Fruit fly (Drosophila melanogaster) whole organism, embryonic: ENCODE results near the gene Mst89B.

Experiments used
- Aef1 ChIP-seq: fragments of 200-800 bp; sonication (Bioruptor generic); IDR thresholded peaks from 3 replicates; pipeline ENCODE4 v1.3.6; 2022; ENCODE audit warnings: missing biosample characterization, missing genetic modification characterization
- BEAF-32 ChIP-seq: fragments of 200-800 bp; sonication (Bioruptor generic); optimal IDR thresholded peaks from 3 replicates; lab custom pipeline; 2017; ENCODE audit warnings: missing biosample characterization, missing genetic modification characterization, mild to moderate bottlenecking, moderate library complexity, missing genetic modification reagents
- CG10543 ChIP-seq: fragments of 200-800 bp; sonication (Bioruptor generic); optimal IDR thresholded peaks from 3 replicates; lab custom pipeline; 2017; ENCODE audit warnings: missing biosample characterization, mild to moderate bottlenecking, missing genetic modification characterization, moderate library complexity
- CG11695 ChIP-seq: fragments of 200-800 bp; sonication (Bioruptor generic); IDR thresholded peaks from 3 replicates; pipeline ENCODE4 v1.3.6; 2022; ENCODE audit warnings: missing biosample characterization, missing genetic modification characterization
- CG12104 ChIP-seq: fragments of 200-800 bp; sonication (Bioruptor generic); optimal IDR thresholded peaks from 3 replicates; lab custom pipeline; 2016; ENCODE audit warnings: missing biosample characterization, missing genetic modification characterization
- CG12391 ChIP-seq: fragments of 200-800 bp; sonication (Bioruptor generic); optimal IDR thresholded peaks from 3 replicates; lab custom pipeline; 2018; ENCODE audit warnings: missing biosample characterization, mild to moderate bottlenecking, missing genetic modification characterization, moderate library complexity
- CG13624 ChIP-seq: fragments of 200-800 bp; sonication (Bioruptor generic); optimal IDR thresholded peaks from 2 replicates; lab custom pipeline; 2016; ENCODE audit warnings: missing biosample characterization, missing genetic modification characterization
- CG13894 ChIP-seq: fragments of 200-800 bp; sonication (Bioruptor generic); optimal IDR thresholded peaks from 3 replicates; lab custom pipeline; 2018; ENCODE audit warnings: missing biosample characterization, mild to moderate bottlenecking, missing genetic modification characterization, moderate library complexity
- CG14860 ChIP-seq: fragments of 200-800 bp; sonication (Bioruptor generic); IDR thresholded peaks from 3 replicates; pipeline ENCODE4 v1.3.6; 2022; ENCODE audit warnings: missing biosample characterization, missing genetic modification characterization; ENCODE audit not compliant: partially characterized antibody
- CG2120 ChIP-seq: fragments of 200-800 bp; sonication (Bioruptor generic); optimal IDR thresholded peaks from 3 replicates; lab custom pipeline; 2016; ENCODE audit warnings: missing biosample characterization, missing genetic modification characterization
- CG4424 ChIP-seq: fragments of 200-800 bp; sonication (Bioruptor generic); optimal IDR thresholded peaks from 3 replicates; lab custom pipeline; 2016; ENCODE audit warnings: missing biosample characterization, missing genetic modification characterization
- CG4617 ChIP-seq: fragments of 200-800 bp; sonication (Bioruptor generic); optimal IDR thresholded peaks from 3 replicates; lab custom pipeline; 2016; ENCODE audit warnings: missing biosample characterization, missing genetic modification characterization, borderline replicate concordance
- CG5180 ChIP-seq: fragments of 200-800 bp; sonication (Bioruptor generic); optimal IDR thresholded peaks from 3 replicates; lab custom pipeline; 2017; ENCODE audit warnings: missing biosample characterization, missing genetic modification characterization, mild to moderate bottlenecking, moderate library complexity, missing genetic modification reagents
- CG5953 ChIP-seq: fragments of 200-800 bp; sonication (Bioruptor generic); IDR thresholded peaks from 2 replicates; pipeline ENCODE4 v1.3.6; 2022; ENCODE audit warnings: missing biosample characterization, missing genetic modification characterization
- CG8290 ChIP-seq, 3 experiments: fragments of 200-800 bp; sonication (Bioruptor generic); optimal IDR thresholded peaks; 2 replicates each; lab custom pipeline; 2016 to 2019; ENCODE audit warnings: missing biosample characterization in 3 of 3, missing genetic modification characterization in 3 of 3, mild to moderate bottlenecking in 2 of 3, moderate library complexity in 1 of 3
- CHES-1-like ChIP-seq: fragments of 200-800 bp; sonication (Bioruptor generic); optimal IDR thresholded peaks from 2 replicates; lab custom pipeline; 2016; ENCODE audit warnings: missing biosample characterization, missing genetic modification characterization
- CoRest ChIP-seq: fragments of 200-800 bp; sonication (Bioruptor generic); optimal IDR thresholded peaks from 3 replicates; lab custom pipeline; 2018; ENCODE audit warnings: missing biosample characterization, mild to moderate bottlenecking, missing genetic modification characterization, moderate library complexity
- Deaf1 ChIP-seq: fragments of 200-800 bp; optimal IDR thresholded peaks from 3 replicates; lab custom pipeline; 2019; ENCODE audit warnings: missing biosample characterization, mild to moderate bottlenecking, missing genetic modification characterization, moderate library complexity
- Jarid2 ChIP-seq: fragments of 200-800 bp; sonication (Bioruptor generic); optimal IDR thresholded peaks from 3 replicates; lab custom pipeline; 2017; ENCODE audit warnings: mild to moderate bottlenecking, missing biosample characterization, missing genetic modification reagents, missing genetic modification characterization
- Meics ChIP-seq: fragments of 200-800 bp; sonication (Bioruptor generic); optimal IDR thresholded peaks from 2 replicates; lab custom pipeline; 2017; ENCODE audit warnings: missing biosample characterization, mild to moderate bottlenecking, missing genetic modification characterization
- NC2β ChIP-seq: fragments of 200-800 bp; sonication (Bioruptor generic); optimal IDR thresholded peaks from 2 replicates; lab custom pipeline; 2016; ENCODE audit warnings: missing biosample characterization, missing genetic modification characterization
- ab ChIP-seq: fragments of 200-800 bp; sonication (Bioruptor generic); optimal IDR thresholded peaks from 2 replicates; lab custom pipeline; 2016; ENCODE audit warnings: missing biosample characterization, missing genetic modification characterization
- az2 ChIP-seq: fragments of 200-800 bp; sonication (Bioruptor generic); optimal IDR thresholded peaks from 3 replicates; lab custom pipeline; 2016; ENCODE audit warnings: missing biosample characterization, missing genetic modification characterization
- bsh ChIP-seq, 2 experiments: fragments of 200-800 bp; sonication (Bioruptor generic); optimal IDR thresholded peaks; 2 replicates each; lab custom pipeline; 2017 to 2018; ENCODE audit warnings: mild to moderate bottlenecking in 2 of 2, missing biosample characterization in 2 of 2, missing genetic modification characterization in 2 of 2, moderate library complexity in 1 of 2
- cg ChIP-seq: fragments of 200-800 bp; sonication (Bioruptor generic); optimal IDR thresholded peaks from 3 replicates; lab custom pipeline; 2019; ENCODE audit warnings: missing biosample characterization, mild to moderate bottlenecking, missing genetic modification characterization, moderate library complexity
- chif ChIP-seq, 2 experiments: fragments of 200-800 bp; sonication (Bioruptor generic); optimal IDR thresholded peaks; 3 replicates each; lab custom pipeline; 2016; ENCODE audit warnings: missing biosample characterization in 2 of 2, missing genetic modification characterization in 2 of 2
- crp ChIP-seq, 2 experiments: fragments of 200-800 bp; sonication (Bioruptor generic); optimal IDR thresholded peaks; 2 replicates in 1 of 2; 3 replicates in 1 of 2; lab custom pipeline; 2017; ENCODE audit warnings: missing biosample characterization in 2 of 2, missing genetic modification characterization in 2 of 2, mild to moderate bottlenecking in 1 of 2, moderate library complexity in 1 of 2
- ftz-f1 ChIP-seq: fragments of 200-800 bp; sonication (Bioruptor generic); optimal IDR thresholded peaks from 2 replicates; lab custom pipeline; 2016; ENCODE audit warnings: missing biosample characterization, missing genetic modification characterization
- grau ChIP-seq: fragments of 200-800 bp; optimal IDR thresholded peaks from 3 replicates; lab custom pipeline; 2019; ENCODE audit warnings: missing biosample characterization, mild to moderate bottlenecking, missing genetic modification characterization, moderate library complexity
- h ChIP-seq: fragments of >200 bp; optimal IDR thresholded peaks from 2 replicates; lab custom pipeline; 2017
- ind ChIP-seq: fragments of 200-800 bp; sonication (Bioruptor generic); optimal IDR thresholded peaks from 3 replicates; lab custom pipeline; 2016; ENCODE audit warnings: missing biosample characterization, missing genetic modification characterization
- lbe ChIP-seq: fragments of 200-800 bp; sonication (Bioruptor generic); optimal IDR thresholded peaks from 2 replicates; lab custom pipeline; 2016; ENCODE audit warnings: missing biosample characterization, mild to moderate bottlenecking, missing genetic modification characterization
- lmd ChIP-seq: fragments of 200-800 bp; sonication (Bioruptor generic); IDR thresholded peaks from 2 replicates; pipeline ENCODE4 v1.3.6; 2022; ENCODE audit warnings: missing biosample characterization, missing genetic modification characterization
- mld ChIP-seq: fragments of 200-800 bp; sonication (Bioruptor generic); IDR thresholded peaks from 3 replicates; pipeline ENCODE4 v1.3.6; 2022; ENCODE audit warnings: missing biosample characterization, missing genetic modification characterization; ENCODE audit not compliant: partially characterized antibody
- nau ChIP-seq: fragments of 200-800 bp; sonication (Bioruptor generic); optimal IDR thresholded peaks from 3 replicates; lab custom pipeline; 2017; ENCODE audit warnings: missing biosample characterization, mild to moderate bottlenecking, missing genetic modification characterization, missing genetic modification reagents
- nom ChIP-seq: fragments of 200-800 bp; sonication (Bioruptor generic); optimal IDR thresholded peaks from 2 replicates; lab custom pipeline; 2017; ENCODE audit warnings: missing biosample characterization, missing genetic modification characterization, mild to moderate bottlenecking, moderate library complexity, missing genetic modification reagents
- oc ChIP-seq: fragments of 200-800 bp; sonication (Bioruptor generic); optimal IDR thresholded peaks from 2 replicates; lab custom pipeline; 2018; ENCODE audit warnings: missing biosample characterization, mild to moderate bottlenecking, missing genetic modification characterization, moderate library complexity
- pfk ChIP-seq: fragments of 200-800 bp; sonication (Bioruptor generic); optimal IDR thresholded peaks from 2 replicates; lab custom pipeline; 2018; ENCODE audit warnings: missing biosample characterization, mild to moderate bottlenecking, missing genetic modification characterization, moderate library complexity
- psq ChIP-seq: fragments of 200-800 bp; sonication (Bioruptor generic); optimal IDR thresholded peaks from 2 replicates; lab custom pipeline; 2017; ENCODE audit warnings: missing biosample characterization, missing genetic modification characterization
- salm ChIP-seq: fragments of 200-800 bp; sonication (Bioruptor generic); optimal IDR thresholded peaks from 2 replicates; lab custom pipeline; 2018; ENCODE audit warnings: missing biosample characterization, mild to moderate bottlenecking, missing genetic modification characterization
- schlank ChIP-seq: fragments of 200-800 bp; sonication (Bioruptor generic); optimal IDR thresholded peaks from 2 replicates; lab custom pipeline; 2018; ENCODE audit warnings: missing biosample characterization, mild to moderate bottlenecking, missing genetic modification characterization
- sd ChIP-seq: fragments of 200-800 bp; sonication (Bioruptor generic); optimal IDR thresholded peaks from 3 replicates; lab custom pipeline; 2018; ENCODE audit warnings: missing biosample characterization, mild to moderate bottlenecking, missing genetic modification characterization, moderate library complexity
- shn ChIP-seq: fragments of 200-800 bp; sonication (Bioruptor generic); optimal IDR thresholded peaks from 3 replicates; lab custom pipeline; 2016; ENCODE audit warnings: missing biosample characterization, missing genetic modification characterization
- stwl ChIP-seq: fragments of 200-800 bp; sonication (Bioruptor generic); optimal IDR thresholded peaks from 3 replicates; lab custom pipeline; 2018; ENCODE audit warnings: missing biosample characterization, mild to moderate bottlenecking, missing genetic modification characterization, moderate library complexity
- tna ChIP-seq: fragments of 200-800 bp; sonication (Bioruptor generic); IDR thresholded peaks from 2 replicates; pipeline ENCODE4 v1.3.6; 2022; ENCODE audit warnings: missing biosample characterization, missing genetic modification characterization; ENCODE audit not compliant: partially characterized antibody
- ttk ChIP-seq: fragments of 200-800 bp; sonication (Bioruptor generic); IDR thresholded peaks from 2 replicates; pipeline ENCODE4 v2.1.2; 2022; ENCODE audit warnings: missing biosample characterization, missing genetic modification characterization
- twi ChIP-seq: fragments of 200-800 bp; optimal IDR thresholded peaks from 2 replicates; lab custom pipeline; 2019; ENCODE audit warnings: missing biosample characterization, mild to moderate bottlenecking, missing genetic modification characterization, moderate library complexity
- vvl ChIP-seq: fragments of 200-800 bp; sonication (Bioruptor generic); IDR thresholded peaks from 2 replicates; pipeline ENCODE4 v1.3.6; 2022; ENCODE audit warnings: missing biosample characterization, missing genetic modification characterization
- zen ChIP-seq: fragments of 200-800 bp; sonication (Bioruptor generic); optimal IDR thresholded peaks from 3 replicates; lab custom pipeline; 2018; ENCODE audit warnings: missing biosample characterization, mild to moderate bottlenecking, missing genetic modification characterization, moderate library complexity

Mst89B gene

DNA sequence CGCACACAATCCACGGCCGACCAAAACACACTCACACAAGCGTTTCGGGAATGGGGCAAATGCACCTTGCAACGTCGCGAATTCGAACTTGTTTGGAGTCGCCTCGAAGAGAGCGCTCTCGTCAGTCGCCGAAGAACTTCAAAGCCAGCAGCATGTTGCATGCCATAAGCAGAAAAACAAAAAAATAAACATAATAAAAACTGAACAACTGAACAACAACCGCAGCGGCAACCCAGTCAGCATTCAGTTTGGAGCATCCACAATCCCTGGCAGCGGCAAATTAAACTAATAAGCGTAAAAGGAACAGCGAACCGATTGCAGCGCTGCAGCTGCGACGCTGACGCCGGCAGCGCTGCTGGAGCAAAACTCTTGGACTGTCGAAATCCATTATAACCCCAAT lies 34.2 kb upstream of the Mst89B start:
- TF ChIP-seq bsh (GFP tag; optimal IDR thresholded peaks at IDR 0.05; lab: Kevin White, UChicago) (peak in 1 of 2 experiments; percentile 28), chif (GFP tag; optimal IDR thresholded peaks at IDR 0.05; lab: Kevin White, UChicago) (no peak), CG5180 (peak; percentile 37), grau (tag; lab: Kevin White, UChicago) (no peak), psq (GFP tag; lab: Kevin White, UChicago) (no peak), az2 (no peak), salm (tag; lab: Kevin White, UChicago) (no peak), mld (GFP tag; lab: Robert Waterston, UW) (no peak), nom (peak; percentile 54), lbe (GFP tag; lab: Kevin White, UChicago) (peak; percentile 25), vvl (GFP tag; lab: Robert Waterston, UW) (no peak), CG5953 (GFP tag; lab: Robert Waterston, UW) (no peak)

DNA sequence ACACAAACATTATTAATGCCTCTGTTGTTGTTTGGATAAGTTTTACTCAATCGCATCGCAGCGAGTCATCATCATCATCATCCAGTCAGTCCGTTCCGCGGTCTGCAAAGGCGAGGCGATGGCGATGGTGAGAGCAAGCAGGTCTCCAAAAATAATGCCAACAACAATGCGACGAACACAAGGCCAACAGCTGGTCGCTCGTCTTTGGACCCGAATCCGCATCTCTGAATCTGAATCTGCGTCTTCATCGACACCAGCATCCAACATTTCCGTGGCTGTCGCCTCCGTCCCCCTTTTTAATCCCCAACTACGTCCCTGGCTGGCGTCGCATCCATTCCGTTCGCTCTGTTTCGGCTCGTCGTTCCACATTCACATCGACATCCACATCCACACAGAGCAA lies 32.5 kb upstream of the Mst89B start:
- TF ChIP-seq CG14860 (GFP tag; lab: Robert Waterston, UW) (no peak), CG13624 (GFP tag; lab: Kevin White, UChicago) (peak; percentile 9), CG4424 (no peak), CG2120 (GFP tag; lab: Kevin White, UChicago) (peak; percentile 1), Jarid2 (GFP tag; lab: Kevin White, UChicago) (peak; percentile 35), oc (tag; lab: Kevin White, UChicago) (peak; percentile 4), nau (GFP tag; lab: Kevin White, UChicago) (peak; percentile 24), tna (no peak), NC2β (GFP tag; lab: Kevin White, UChicago) (no peak), ttk (GFP tag; lab: Robert Waterston, UW) (no peak), Deaf1 (tag; lab: Kevin White, UChicago) (peak; percentile 74), Meics (GFP tag; lab: Kevin White, UChicago) (no peak), CG12104 (GFP tag; lab: Kevin White, UChicago) (no peak), Aef1 (no peak), cg (GFP tag; lab: Kevin White, UChicago) (peak; percentile 16), CG11695 (GFP tag; lab: Robert Waterston, UW) (no peak), CG13894 (tag; lab: Kevin White, UChicago) (peak; percentile 39), CHES-1-like (GFP tag; lab: Kevin White, UChicago) (peak; percentile 30), CoRest (tag; lab: Kevin White, UChicago) (no peak), sd (peak; percentile 52), CG8290 (GFP tag; optimal IDR thresholded peaks at IDR 0.05; lab: Kevin White, UChicago) (no peak), CG8290 (tag; optimal IDR thresholded peaks at IDR 0.05; lab: Kevin White, UChicago) (peak in 1 of 2 experiments; percentile 66), twi (tag; lab: Kevin White, UChicago) (peak; percentile 54), CG4617 (GFP tag; lab: Kevin White, UChicago) (no peak), lmd (GFP tag; lab: Robert Waterston, UW) (no peak), CG10543 (GFP tag; lab: Kevin White, UChicago) (peak; percentile 51), CG5180 (peak; percentile 2), CG12391 (tag; lab: Kevin White, UChicago) (no peak), ftz-f1 (GFP tag; lab: Kevin White, UChicago) (peak; percentile 82), schlank (tag; lab: Kevin White, UChicago) (peak; percentile 36), pfk (GFP tag; lab: Kevin White, UChicago) (peak; percentile 49), ind (GFP tag; lab: Kevin White, UChicago) (no peak), zen (no peak), h (lab: Kevin White, UChicago) (no peak), BEAF-32 (GFP tag; lab: Kevin White, UChicago) (no peak), shn (no peak), crp (GFP tag; optimal IDR thresholded peaks at IDR 0.05; lab: Kevin White, UChicago) (peak in 1 of 2 experiments; percentile 28), ab (GFP tag; lab: Kevin White, UChicago) (no peak), stwl (no peak)
